Worm (Caenorhabditis elegans): ENCODE measurements around the gene angl-1.

- no peak for TF ChIP-seq fkh-10 (GFP tag; optimal IDR thresholded peaks at IDR 0.05)
- no peak for TF ChIP-seq nhr-76 (tag; optimal IDR thresholded peaks at IDR 0.05)
- no peak for TF ChIP-seq dpl-1 (GFP tag; optimal IDR thresholded peaks at IDR 0.05)
Measured at ce11 chrV:2690948-2691347, 38.1 kb downstream of the angl-1 start.
